Fruit fly (Drosophila melanogaster): Measurements from ENCODE around the gene dally.

- TF ChIP-seq usp (GFP tag; optimal IDR thresholded peaks at IDR 0.05) = no peak
- TF ChIP-seq pan (optimal IDR thresholded peaks at IDR 0.05) = no peak
- no peak for TF ChIP-seq CG8478 (optimal IDR thresholded peaks at IDR 0.05)
- TF ChIP-seq psq (optimal IDR thresholded peaks at IDR 0.05) = no peak
- TF ChIP-seq EcR (GFP tag; optimal IDR thresholded peaks at IDR 0.05) = no peak
- TF ChIP-seq Dll (optimal IDR thresholded peaks at IDR 0.05) = no peak
Measured at dm6 chr3L:8781993-8782392, 45.3 kb upstream of the dally start.
